Fruit fly (Drosophila melanogaster) whole organism, embryonic: ENCODE data around the gene CG43760.

Experiments
- Bgb ChIP-seq: fragments of 200-800 bp; sonication (Bioruptor generic); IDR thresholded peaks from 2 replicates; pipeline ENCODE4 v1.3.6; 2022; ENCODE audit warnings: missing biosample characterization, missing genetic modification characterization; ENCODE audit not compliant: partially characterized antibody
- CG10209 ChIP-seq: fragments of 200-800 bp; sonication (Bioruptor generic); optimal IDR thresholded peaks from 3 replicates; lab custom pipeline; 2017; ENCODE audit warnings: missing biosample characterization, mild to moderate bottlenecking, missing genetic modification characterization, missing genetic modification reagents
- CG10267 ChIP-seq: fragments of 200-800 bp; sonication (Bioruptor generic); optimal IDR thresholded peaks from 2 replicates; lab custom pipeline; 2018; ENCODE audit warnings: missing biosample characterization, mild to moderate bottlenecking, missing genetic modification characterization, moderate library complexity
- CG12769 ChIP-seq: fragments of 200-800 bp; sonication (Bioruptor generic); optimal IDR thresholded peaks from 2 replicates; lab custom pipeline; 2019; ENCODE audit warnings: missing biosample characterization, mild to moderate bottlenecking, missing genetic modification characterization, moderate library complexity
- CG13287 ChIP-seq: fragments of 200-800 bp; sonication (Bioruptor generic); IDR thresholded peaks from 2 replicates; pipeline ENCODE4 v1.3.6; 2022; ENCODE audit warnings: missing biosample characterization, missing genetic modification characterization; ENCODE audit not compliant: partially characterized antibody
- CG13624 ChIP-seq: fragments of 200-800 bp; sonication (Bioruptor generic); optimal IDR thresholded peaks from 2 replicates; lab custom pipeline; 2016; ENCODE audit warnings: missing biosample characterization, missing genetic modification characterization
- CG16813 ChIP-seq: fragments of 200-800 bp; sonication (Bioruptor generic); IDR thresholded peaks from 3 replicates; pipeline ENCODE4 v1.3.6; 2022; ENCODE audit warnings: missing biosample characterization, missing genetic modification characterization; ENCODE audit not compliant: partially characterized antibody
- CG17186 ChIP-seq: fragments of 200-800 bp; sonication (Bioruptor generic); optimal IDR thresholded peaks from 3 replicates; lab custom pipeline; 2017; ENCODE audit warnings: missing biosample characterization, missing genetic modification reagents, missing genetic modification characterization
- CG2116 ChIP-seq: fragments of 200-800 bp; sonication (Bioruptor generic); optimal IDR thresholded peaks from 3 replicates; lab custom pipeline; 2018; ENCODE audit warnings: missing biosample characterization, mild to moderate bottlenecking, missing genetic modification characterization
- CG34422 ChIP-seq: fragments of 200-800 bp; sonication (Bioruptor generic); IDR thresholded peaks from 3 replicates; pipeline ENCODE4 v1.3.6; 2022; ENCODE audit warnings: missing biosample characterization, missing genetic modification characterization
- CG4617 ChIP-seq: fragments of 200-800 bp; sonication (Bioruptor generic); optimal IDR thresholded peaks from 3 replicates; lab custom pipeline; 2016; ENCODE audit warnings: missing biosample characterization, missing genetic modification characterization, borderline replicate concordance
- CG6791 ChIP-seq: fragments of 200-800 bp; sonication (Bioruptor generic); IDR thresholded peaks from 3 replicates; pipeline ENCODE4 v1.3.6; 2022; ENCODE audit warnings: missing biosample characterization, missing genetic modification characterization; ENCODE audit not compliant: partially characterized antibody
- CG7963 ChIP-seq: fragments of 200-800 bp; sonication (Bioruptor generic); IDR thresholded peaks from 3 replicates; pipeline ENCODE4 v1.3.6; 2022; ENCODE audit warnings: missing biosample characterization, missing genetic modification characterization; ENCODE audit not compliant: partially characterized antibody
- CG9437 ChIP-seq: fragments of 200-800 bp; sonication (Bioruptor generic); optimal IDR thresholded peaks from 2 replicates; lab custom pipeline; 2018; ENCODE audit warnings: missing biosample characterization, mild to moderate bottlenecking, missing genetic modification characterization
- Dll ChIP-seq: fragments of 200-800 bp; sonication (Bioruptor generic); IDR thresholded peaks from 4 replicates; pipeline ENCODE4 v1.3.6; 2022; ENCODE audit warnings: missing biosample characterization, missing genetic modification characterization; ENCODE audit not compliant: partially characterized antibody
- Doc2 ChIP-seq: fragments of 200-800 bp; sonication (Bioruptor generic); IDR thresholded peaks from 2 replicates; pipeline ENCODE4 v1.3.6; 2022; ENCODE audit warnings: missing biosample characterization, missing genetic modification characterization
- Doc3 ChIP-seq: fragments of 200-800 bp; sonication (Bioruptor generic); IDR thresholded peaks from 3 replicates; pipeline ENCODE4 v1.3.6; 2022; ENCODE audit warnings: missing biosample characterization, missing genetic modification characterization; ENCODE audit not compliant: partially characterized antibody
- Dref ChIP-seq: fragments of 200-800 bp; sonication (Bioruptor generic); IDR thresholded peaks from 2 replicates; pipeline ENCODE4 v1.3.6; 2022; ENCODE audit warnings: missing biosample characterization, missing genetic modification characterization
- E2f2 ChIP-seq: fragments of 200-800 bp; sonication (Bioruptor generic); IDR thresholded peaks from 2 replicates; pipeline ENCODE4 v1.3.6; 2022; ENCODE audit warnings: missing biosample characterization, missing genetic modification characterization
- Eip74EF ChIP-seq, 2 experiments: fragments of 200-800 bp in 1 of 2; fragments of >200 bp in 1 of 2; sonication (Bioruptor generic) in 1 of 2; optimal IDR thresholded peaks; 2 replicates each; lab custom pipeline; 2017 to 2019; ENCODE audit warnings: missing biosample characterization in 2 of 2, missing genetic modification characterization in 2 of 2, mild to moderate bottlenecking in 1 of 2, moderate library complexity in 1 of 2
- Hr51 ChIP-seq, 2 experiments: fragments of 200-800 bp; sonication (Bioruptor generic); optimal IDR thresholded peaks; 2 replicates in 1 of 2; 3 replicates in 1 of 2; lab custom pipeline; 2016 to 2018; ENCODE audit warnings: missing biosample characterization in 2 of 2, missing genetic modification characterization in 2 of 2, mild to moderate bottlenecking in 1 of 2, moderate library complexity in 1 of 2
- Lpt ChIP-seq: fragments of >200 bp; optimal IDR thresholded peaks from 2 replicates; lab custom pipeline; 2018; ENCODE audit warnings: missing biosample characterization, missing genetic modification characterization
- MBD-R2 ChIP-seq: fragments of 200-800 bp; sonication (Bioruptor generic); IDR thresholded peaks from 2 replicates; pipeline ENCODE4 v1.3.6; 2022; ENCODE audit warnings: missing biosample characterization, missing genetic modification characterization
- Med ChIP-seq: fragments of 200-800 bp; sonication (Bioruptor generic); peaks from one replicate; lab custom pipeline; 2016; ENCODE audit warnings: missing biosample characterization, missing genetic modification characterization, mild to moderate bottlenecking, inconsistent platforms, moderate library complexity
- Pdp1 ChIP-seq, 2 experiments: fragments of 200-800 bp; sonication (Bioruptor generic); optimal IDR thresholded peaks; 3 replicates each; lab custom pipeline; 2016; ENCODE audit warnings: missing biosample characterization in 2 of 2, missing genetic modification characterization in 2 of 2, mild to moderate bottlenecking in 1 of 2, moderate library complexity in 1 of 2
- Ravus ChIP-seq: fragments of 200-800 bp; sonication (Bioruptor generic); IDR thresholded peaks from 2 replicates; pipeline ENCODE4 v1.3.6; 2022; ENCODE audit warnings: missing biosample characterization, missing genetic modification characterization
- Sin3A ChIP-seq: fragments of >200 bp; optimal IDR thresholded peaks from 2 replicates; lab custom pipeline; 2018
- YL-1 ChIP-seq: fragments of 200-800 bp; sonication (Bioruptor generic); optimal IDR thresholded peaks from 3 replicates; lab custom pipeline; 2017; ENCODE audit warnings: missing biosample characterization, mild to moderate bottlenecking, missing genetic modification characterization
- amos ChIP-seq: fragments of 200-800 bp; sonication (Bioruptor generic); IDR thresholded peaks from 2 replicates; pipeline ENCODE4 v1.3.6; 2022; ENCODE audit warnings: missing biosample characterization, missing genetic modification characterization; ENCODE audit not compliant: partially characterized antibody
- ato ChIP-seq: fragments of 200-800 bp; sonication (Bioruptor generic); IDR thresholded peaks from 2 replicates; pipeline ENCODE4 v1.3.6; 2022; ENCODE audit warnings: missing biosample characterization, missing genetic modification characterization; ENCODE audit not compliant: partially characterized antibody
- bbx ChIP-seq: fragments of 200-800 bp; sonication (Bioruptor generic); IDR thresholded peaks from 2 replicates; pipeline ENCODE4 v1.3.6; 2022; ENCODE audit warnings: missing biosample characterization, missing genetic modification characterization; ENCODE audit not compliant: partially characterized antibody
- crp ChIP-seq, 2 experiments: fragments of 200-800 bp; sonication (Bioruptor generic); optimal IDR thresholded peaks; 2 replicates in 1 of 2; 3 replicates in 1 of 2; lab custom pipeline; 2017; ENCODE audit warnings: missing biosample characterization in 2 of 2, missing genetic modification characterization in 2 of 2, mild to moderate bottlenecking in 1 of 2, moderate library complexity in 1 of 2
- dpn ChIP-seq, 2 experiments: fragments of 200-800 bp; sonication (Bioruptor generic); optimal IDR thresholded peaks; 3 replicates each; lab custom pipeline; 2016; ENCODE audit warnings: missing biosample characterization in 2 of 2, missing genetic modification characterization in 2 of 2
- kni ChIP-seq: fragments of 200-800 bp; sonication (Bioruptor generic); optimal IDR thresholded peaks from 3 replicates; lab custom pipeline; 2017; ENCODE audit warnings: mild to moderate bottlenecking, missing biosample characterization, missing genetic modification reagents, missing genetic modification characterization
- maf-S ChIP-seq: fragments of 200-800 bp; sonication (Bioruptor generic); optimal IDR thresholded peaks from 2 replicates; lab custom pipeline; 2016; ENCODE audit warnings: missing biosample characterization, missing genetic modification characterization
- p53 ChIP-seq: fragments of 200-800 bp; sonication (Bioruptor generic); optimal IDR thresholded peaks from 2 replicates; lab custom pipeline; 2016; ENCODE audit warnings: missing biosample characterization, missing genetic modification characterization
- prd ChIP-seq, 3 experiments: fragments of >200 bp in 2 of 3; fragments of 200-800 bp in 1 of 3; sonication (Bioruptor generic) in 1 of 3; optimal IDR thresholded peaks in 2 of 3; IDR thresholded peaks in 1 of 3; 2 replicates in 2 of 3; 3 replicates in 1 of 3; pipeline versions ENCODE4 v1.3.6 to Lab custom; 2017 to 2022; ENCODE audit warnings: missing biosample characterization in 1 of 3, missing genetic modification characterization in 1 of 3
- pum ChIP-seq: fragments of 200-800 bp; sonication (Bioruptor generic); optimal IDR thresholded peaks from 2 replicates; lab custom pipeline; 2016; ENCODE audit warnings: missing biosample characterization, missing genetic modification characterization
- sd ChIP-seq: fragments of 200-800 bp; sonication (Bioruptor generic); optimal IDR thresholded peaks from 3 replicates; lab custom pipeline; 2018; ENCODE audit warnings: missing biosample characterization, mild to moderate bottlenecking, missing genetic modification characterization, moderate library complexity
- sens ChIP-seq: fragments of 200-800 bp; sonication (Bioruptor generic); peaks from one replicate; lab custom pipeline; 2016; ENCODE audit warnings: missing biosample characterization, missing genetic modification characterization
- so ChIP-seq: fragments of 200-800 bp; sonication (Bioruptor generic); IDR thresholded peaks from 3 replicates; pipeline ENCODE4 v1.3.6; 2022; ENCODE audit warnings: missing biosample characterization, missing genetic modification characterization
- stwl ChIP-seq: fragments of 200-800 bp; sonication (Bioruptor generic); optimal IDR thresholded peaks from 3 replicates; lab custom pipeline; 2018; ENCODE audit warnings: missing biosample characterization, mild to moderate bottlenecking, missing genetic modification characterization, moderate library complexity
- toy ChIP-seq: fragments of 200-800 bp; sonication (Bioruptor generic); IDR thresholded peaks from 2 replicates; pipeline ENCODE4 v1.3.6; 2022; ENCODE audit warnings: missing biosample characterization, missing genetic modification characterization
- trem ChIP-seq: fragments of 200-800 bp; optimal IDR thresholded peaks from 3 replicates; lab custom pipeline; 2019; ENCODE audit warnings: missing biosample characterization, mild to moderate bottlenecking, missing genetic modification characterization, moderate library complexity
- unc-4 ChIP-seq: fragments of 200-800 bp; sonication (Bioruptor generic); IDR thresholded peaks from 2 replicates; pipeline ENCODE4 v1.3.6; 2022; ENCODE audit warnings: missing biosample characterization, missing genetic modification characterization; ENCODE audit not compliant: partially characterized antibody

CG43760 gene

dm6 chr2L:15760666-15761065 is 16.0 kb downstream of the CG43760 start (continued):
- TF ChIP-seq prd (optimal IDR thresholded peaks at IDR 0.05; lab: Kevin White, UChicago) (no peak), prd (GFP tag; IDR thresholded peaks at IDR 0.05; lab: Robert Waterston, UW) (0 out of 3 replicates have a peak, but pooled peaks have one; percentile 12), kni (GFP tag; lab: Kevin White, UChicago) (peak; percentile 21), stwl (tag; lab: Kevin White, UChicago) (peak; percentile 65), CG10267 (tag; lab: Kevin White, UChicago) (peak; percentile 7), CG34422 (GFP tag; lab: Robert Waterston, UW) (no peak), Pdp1 (GFP tag; optimal IDR thresholded peaks at IDR 0.05; lab: Kevin White, UChicago) (peak in 1 of 2 experiments; percentile 89), CG9437 (GFP tag; lab: Kevin White, UChicago) (peak; percentile 80), CG12769 (tag; lab: Kevin White, UChicago) (peak; percentile 2), sd (tag; lab: Kevin White, UChicago) (peak; percentile 7)

dm6 chr2L:15752096-15752495 is 24.6 kb downstream of the CG43760 start, which contains the start of gene Mtr4:
Gene Mtr4, plus strand, starts transcription at chr2L:15752263.
- TF ChIP-seq pum (GFP tag; lab: Kevin White, UChicago), result no peak
- peak; percentile 33 for TF ChIP-seq sens (GFP tag; lab: Kevin White, UChicago)
- TF ChIP-seq maf-S (GFP tag; lab: Kevin White, UChicago), result no peak
- TF ChIP-seq CG4617, result peak; percentile 18
- peak; percentile 11 for TF ChIP-seq Sin3A (lab: Kevin White, UChicago)
- TF ChIP-seq Lpt (GFP tag; lab: Kevin White, UChicago), result no peak
- 0 out of 3 replicates have a peak, but pooled peaks have one; percentile 34 for TF ChIP-seq Doc3 (GFP tag; lab: Robert Waterston, UW)
- TF ChIP-seq CG17186 (GFP tag; lab: Kevin White, UChicago), result peak; percentile 2
- peak; percentile 42 for TF ChIP-seq YL-1 (GFP tag; lab: Kevin White, UChicago)
- TF ChIP-seq bbx (GFP tag; lab: Robert Waterston, UW), result peak; percentile 67
- peak; percentile 79 for TF ChIP-seq Dref (GFP tag; lab: Robert Waterston, UW)
- no peak for TF ChIP-seq Hr51 (GFP tag; optimal IDR thresholded peaks at IDR 0.05; lab: Kevin White, UChicago)
- TF ChIP-seq Doc2, result no peak
- TF ChIP-seq ato (GFP tag; lab: Robert Waterston, UW), result peak; percentile 19; the same call in 1 of the 2 replicates
- TF ChIP-seq Eip74EF (GFP tag; optimal IDR thresholded peaks at IDR 0.05; lab: Kevin White, UChicago), result no peak
- TF ChIP-seq MBD-R2 (GFP tag; lab: Robert Waterston, UW), result peak; percentile 71
- peak; percentile 41; the same call in 1 of the 3 replicates for TF ChIP-seq CG16813 (GFP tag; lab: Robert Waterston, UW)
- TF ChIP-seq stwl (tag; lab: Kevin White, UChicago), result peak; percentile 10
- TF ChIP-seq Med (GFP tag; lab: Kevin White, UChicago), result peak; percentile 43
- no peak for TF ChIP-seq dpn (GFP tag; optimal IDR thresholded peaks at IDR 0.05; lab: Kevin White, UChicago)
- TF ChIP-seq Bgb, result peak; percentile 41; the same call in 1 of the 2 replicates
- TF ChIP-seq so (GFP tag; lab: Robert Waterston, UW), result no peak
- TF ChIP-seq CG13287 (GFP tag; lab: Robert Waterston, UW), result peak; percentile 60
- no peak for TF ChIP-seq CG13624 (GFP tag; lab: Kevin White, UChicago)
- peak; percentile 33; the same call in 1 of the 3 replicates for TF ChIP-seq CG7963 (GFP tag; lab: Robert Waterston, UW)
- TF ChIP-seq trem (tag; lab: Kevin White, UChicago), result peak; percentile 3
- TF ChIP-seq crp (GFP tag; optimal IDR thresholded peaks at IDR 0.05; lab: Kevin White, UChicago), result peak in 1 of 2 experiments; percentile 42
- no peak for TF ChIP-seq CG10209 (GFP tag; lab: Kevin White, UChicago)
- TF ChIP-seq CG6791 (GFP tag; lab: Robert Waterston, UW), result peak; percentile 44; the same call in 1 of the 3 replicates
- 0 out of 2 replicates have a peak, but pooled peaks have one; percentile 17 for TF ChIP-seq unc-4 (GFP tag; lab: Robert Waterston, UW)
- no peak for TF ChIP-seq p53
- TF ChIP-seq Dll (GFP tag; lab: Robert Waterston, UW), result peak; percentile 62
- TF ChIP-seq toy, result no peak
- peak; percentile 61; the same call in 1 of the 2 replicates for TF ChIP-seq E2f2 (GFP tag; lab: Robert Waterston, UW)
- peak; percentile 24 for TF ChIP-seq CG2116
- TF ChIP-seq amos (GFP tag; lab: Robert Waterston, UW), result peak; percentile 24; the same call in 1 of the 2 replicates
- TF ChIP-seq Ravus, result no peak
